Worm (Caenorhabditis elegans) whole organism, mixed stage, embryonic: ENCODE measurements around the gene nhr-104.

Experiments used
- M03D4.4 ChIP-seq: sonication (generic microtip); optimal IDR thresholded peaks from 2 replicates; lab custom pipeline; 2017; ENCODE audit warnings: mild to moderate bottlenecking, missing genetic modification characterization, missing compliant biosample characterization
- bed-3 ChIP-seq: fragments of 200-800 bp; sonication (Bioruptor generic); optimal IDR thresholded peaks from 3 replicates; lab custom pipeline; 2018; ENCODE audit warnings: mild to moderate bottlenecking, missing genetic modification characterization, moderate library complexity, missing compliant biosample characterization
- ceh-39 ChIP-seq: fragments of 150-350 bp; optimal IDR thresholded peaks from 2 replicates; lab custom pipeline; 2014; ENCODE audit warnings: missing biosample characterization, missing genetic modification characterization
- ceh-43 ChIP-seq: fragments of 200-800 bp; sonication (Bioruptor generic); optimal IDR thresholded peaks from 2 replicates; lab custom pipeline; 2018; ENCODE audit warnings: mild to moderate bottlenecking, missing genetic modification characterization, moderate library complexity, missing compliant biosample characterization
- ceh-83 ChIP-seq: fragments of 200-800 bp; sonication (Bioruptor generic); optimal IDR thresholded peaks from 2 replicates; lab custom pipeline; 2018; ENCODE audit warnings: mild to moderate bottlenecking, missing genetic modification characterization, missing compliant biosample characterization
- ces-1 ChIP-seq: fragments of 150-350 bp; optimal IDR thresholded peaks from 2 replicates; lab custom pipeline; 2014; ENCODE audit warnings: missing biosample characterization, missing genetic modification reagents, missing genetic modification characterization
- drap-1 ChIP-seq: fragments of 200-800 bp; sonication (Bioruptor generic); optimal IDR thresholded peaks from 3 replicates; lab custom pipeline; 2018; ENCODE audit warnings: mild to moderate bottlenecking, missing genetic modification characterization, missing compliant biosample characterization
- elt-1 ChIP-seq: sonication (generic microtip); optimal IDR thresholded peaks from 2 replicates; lab custom pipeline; 2017; ENCODE audit warnings: missing genetic modification characterization, mild to moderate bottlenecking, missing compliant biosample characterization, antibody characterized with exemption, moderate library complexity, borderline replicate concordance; ENCODE audit not compliant: insufficient read depth
- elt-3 ChIP-seq: fragments of 150-350 bp; optimal IDR thresholded peaks from 2 replicates; lab custom pipeline; 2014; ENCODE audit warnings: missing biosample characterization, missing genetic modification characterization
- flh-1 ChIP-seq: fragments of 200-800 bp; sonication (Bioruptor generic); optimal IDR thresholded peaks from 2 replicates; lab custom pipeline; 2018; ENCODE audit warnings: mild to moderate bottlenecking, missing genetic modification characterization, moderate library complexity, missing compliant biosample characterization
- ham-2 ChIP-seq: fragments of 200-800 bp; sonication (Bioruptor generic); optimal IDR thresholded peaks from 2 replicates; lab custom pipeline; 2018; ENCODE audit warnings: mild to moderate bottlenecking, missing genetic modification characterization, missing compliant biosample characterization
- hlh-1 ChIP-seq: fragments of 150-350 bp; optimal IDR thresholded peaks from 2 replicates; lab custom pipeline; 2014; ENCODE audit warnings: missing biosample characterization, missing genetic modification reagents, missing genetic modification characterization
- lin-13 ChIP-seq: fragments of 150-350 bp; optimal IDR thresholded peaks from 2 replicates; lab custom pipeline; 2014; ENCODE audit warnings: missing biosample characterization, missing genetic modification characterization
- lin-32 ChIP-seq: fragments of 200-800 bp; sonication (Bioruptor generic); optimal IDR thresholded peaks from 2 replicates; lab custom pipeline; 2018; ENCODE audit warnings: mild to moderate bottlenecking, missing genetic modification characterization, missing compliant biosample characterization
- lsy-2 ChIP-seq: fragments of 150-350 bp; optimal IDR thresholded peaks from 2 replicates; lab custom pipeline; 2014; ENCODE audit warnings: missing biosample characterization, missing genetic modification characterization
- mep-1 ChIP-seq: fragments of 150-350 bp; optimal IDR thresholded peaks from 2 replicates; lab custom pipeline; 2017; ENCODE audit warnings: missing biosample characterization, missing genetic modification reagents, missing genetic modification characterization, inconsistent platforms
- mls-2 ChIP-seq: sonication (generic microtip); optimal IDR thresholded peaks from 2 replicates; lab custom pipeline; 2016; ENCODE audit warnings: mild to moderate bottlenecking, missing genetic modification characterization, moderate library complexity, missing compliant biosample characterization
- nhr-12 ChIP-seq: fragments of 150-350 bp; optimal IDR thresholded peaks from 2 replicates; lab custom pipeline; 2014; ENCODE audit warnings: missing biosample characterization, missing genetic modification characterization
- nhr-237 ChIP-seq: fragments of 150-350 bp; optimal IDR thresholded peaks from 2 replicates; lab custom pipeline; 2014; ENCODE audit warnings: missing biosample characterization, missing genetic modification characterization
- nhr-28 ChIP-seq: fragments of 150-350 bp; optimal IDR thresholded peaks from 2 replicates; lab custom pipeline; 2014; ENCODE audit warnings: missing biosample characterization, missing genetic modification characterization
- pha-4 ChIP-seq: fragments of 150-350 bp; optimal IDR thresholded peaks from 2 replicates; lab custom pipeline; 2018; ENCODE audit warnings: missing biosample characterization, missing genetic modification reagents, missing genetic modification characterization
- sem-2 ChIP-seq: fragments of 200-800 bp; sonication (Bioruptor generic); optimal IDR thresholded peaks from 2 replicates; lab custom pipeline; 2018; ENCODE audit warnings: mild to moderate bottlenecking, missing genetic modification characterization, missing compliant biosample characterization
- snpc-4 ChIP-seq: fragments of 150-350 bp; optimal IDR thresholded peaks from 2 replicates; lab custom pipeline; 2014; ENCODE audit warnings: missing biosample characterization, missing genetic modification characterization
- sptf-1 ChIP-seq: sonication (generic microtip); optimal IDR thresholded peaks from 2 replicates; lab custom pipeline; 2017; ENCODE audit warnings: mild to moderate bottlenecking, missing genetic modification characterization, moderate library complexity, missing compliant biosample characterization
- unc-39 ChIP-seq: fragments of 150-350 bp; optimal IDR thresholded peaks from 2 replicates; lab custom pipeline; 2014; ENCODE audit warnings: missing biosample characterization, missing genetic modification characterization
- zip-8 ChIP-seq: fragments of 150-350 bp; optimal IDR thresholded peaks from 2 replicates; lab custom pipeline; 2014; ENCODE audit warnings: missing biosample characterization, missing genetic modification characterization
- ztf-11 ChIP-seq: fragments of 150-350 bp; optimal IDR thresholded peaks from 2 replicates; lab custom pipeline; 2014; ENCODE audit warnings: missing biosample characterization, missing genetic modification characterization

nhr-104 gene

DNA sequence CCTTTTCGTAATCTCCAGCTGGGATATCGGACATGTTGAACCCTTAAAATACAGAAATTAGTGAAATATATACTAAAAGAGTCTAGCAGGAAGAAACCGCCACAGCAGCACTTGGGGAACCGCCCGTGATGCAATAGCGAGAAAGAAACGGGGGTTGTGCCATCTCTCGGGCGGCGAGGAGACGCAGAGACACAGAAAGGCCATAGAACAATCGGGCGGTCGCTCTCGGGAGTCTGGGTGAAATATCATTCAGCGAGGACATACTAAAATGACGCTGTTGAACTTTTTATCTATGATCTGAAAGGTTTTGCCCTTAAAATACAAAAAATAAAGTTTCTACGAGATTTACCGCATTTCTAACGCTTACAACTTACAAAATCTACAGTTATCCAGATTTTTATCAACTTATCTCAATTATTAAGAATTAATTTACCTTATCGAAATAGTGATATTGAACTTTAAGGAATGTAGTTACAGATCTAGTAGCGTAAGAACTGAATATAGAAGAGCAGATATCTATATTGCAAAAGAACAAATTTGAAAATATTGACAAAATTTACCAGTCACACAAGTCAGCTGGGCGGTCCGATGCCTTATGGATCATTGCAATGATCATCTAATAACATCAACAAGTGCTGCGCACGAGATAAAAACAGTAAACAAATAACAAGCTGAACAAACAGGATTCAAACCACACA lies 39.9 kb downstream of the nhr-104 start, which contains the start of gene cyc-2.1:
cyc-2.1 (minus strand) TSS at position 605 of the 698 bp plus-strand sequence.
- TF ChIP-seq nhr-12, result no peak
- TF ChIP-seq nhr-237 (tag; lab: Kevin White, UChicago), result peak; percentile 6
- peak; percentile 58 for TF ChIP-seq sptf-1 (tag; lab: Kevin White, UChicago)
- TF ChIP-seq ztf-11 (tag; lab: Kevin White, UChicago), result no peak
- TF ChIP-seq lsy-2 (tag; lab: Kevin White, UChicago), result peak; percentile 76
- no peak for TF ChIP-seq ceh-43 (GFP tag; lab: Kevin White, UChicago)
- TF ChIP-seq flh-1 (GFP tag; lab: Kevin White, UChicago), result peak; percentile 4
- TF ChIP-seq ceh-39 (tag; lab: Kevin White, UChicago), result no peak
- TF ChIP-seq drap-1, result peak; percentile 33
- TF ChIP-seq zip-8 (tag; lab: Kevin White, UChicago), result peak; percentile 30
- peak; percentile 31 for TF ChIP-seq M03D4.4
- TF ChIP-seq pha-4 (tag; lab: Kevin White, UChicago), result peak; percentile 22
- TF ChIP-seq ces-1 (GFP tag; lab: Kevin White, UChicago), result peak; percentile 22
- TF ChIP-seq snpc-4, result no peak
- no peak for TF ChIP-seq lin-13 (tag; lab: Kevin White, UChicago)
- peak; percentile 55 for TF ChIP-seq mep-1 (tag; lab: Kevin White, UChicago)

DNA sequence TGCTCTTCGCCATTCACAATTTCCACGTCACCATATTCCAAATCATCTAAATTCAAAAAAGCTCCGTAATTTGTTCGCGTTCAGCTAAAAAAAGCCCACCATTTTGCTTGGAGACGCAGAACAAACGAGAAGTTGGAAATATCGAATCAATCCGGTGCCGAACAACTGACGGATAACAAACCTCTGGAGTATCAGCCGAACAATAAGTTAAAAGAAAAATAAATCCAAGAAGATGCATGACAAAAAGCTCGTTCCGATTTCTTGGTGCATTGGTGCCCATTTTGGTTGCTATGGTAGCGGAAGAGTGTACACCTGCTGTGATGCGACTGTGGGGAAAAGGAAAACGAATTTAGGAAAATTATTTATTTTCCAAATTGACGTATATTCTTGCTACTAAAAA lies 40.9 kb downstream of the nhr-104 start, which contains the start of gene tctn-1:
tctn-1 (minus strand) TSS at position 280 of the 400 bp plus-strand sequence.
- TF ChIP-seq hlh-1 (peak; percentile 30), elt-3 (tag; lab: Kevin White, UChicago) (no peak)
- TF ChIP-seq, all 35 proteins: peak for 1

DNA sequence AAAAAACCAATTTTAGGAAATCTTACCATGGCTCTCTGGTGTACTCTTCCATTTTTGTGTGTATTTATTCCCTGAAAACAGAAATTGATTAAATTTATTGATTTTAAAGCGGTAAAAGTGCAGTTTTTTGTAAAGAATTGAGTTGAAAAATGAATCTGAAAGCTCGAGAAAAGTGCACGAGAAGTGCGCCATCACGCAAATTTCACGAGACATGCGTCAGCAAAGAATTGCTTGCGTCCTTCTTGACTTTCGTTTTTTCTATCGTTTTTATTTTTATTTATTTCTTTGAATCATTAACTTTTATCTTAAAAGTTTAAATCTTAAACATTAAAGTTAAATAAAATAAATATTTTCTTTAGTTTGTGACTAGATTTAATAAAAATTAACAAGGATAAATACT lies 43.1 kb downstream of the nhr-104 start, which contains the start of gene timm-17B.1:
timm-17B.1 (minus strand) TSS at position 71 of the 400 bp plus-strand sequence.
- TF ChIP-seq lin-13 (tag; lab: Kevin White, UChicago), result peak; percentile 68
- no peak for TF ChIP-seq bed-3 (GFP tag; lab: Kevin White, UChicago)
- TF ChIP-seq lsy-2 (tag; lab: Kevin White, UChicago), result peak; percentile 83
- TF ChIP-seq mep-1 (tag; lab: Kevin White, UChicago), result peak; percentile 68
- peak; percentile 49 for TF ChIP-seq ces-1 (GFP tag; lab: Kevin White, UChicago)
- TF ChIP-seq pha-4 (tag; lab: Kevin White, UChicago), result peak; percentile 1
- no peak for TF ChIP-seq ceh-39 (tag; lab: Kevin White, UChicago)
- peak; percentile 33 for TF ChIP-seq nhr-237 (tag; lab: Kevin White, UChicago)

DNA sequence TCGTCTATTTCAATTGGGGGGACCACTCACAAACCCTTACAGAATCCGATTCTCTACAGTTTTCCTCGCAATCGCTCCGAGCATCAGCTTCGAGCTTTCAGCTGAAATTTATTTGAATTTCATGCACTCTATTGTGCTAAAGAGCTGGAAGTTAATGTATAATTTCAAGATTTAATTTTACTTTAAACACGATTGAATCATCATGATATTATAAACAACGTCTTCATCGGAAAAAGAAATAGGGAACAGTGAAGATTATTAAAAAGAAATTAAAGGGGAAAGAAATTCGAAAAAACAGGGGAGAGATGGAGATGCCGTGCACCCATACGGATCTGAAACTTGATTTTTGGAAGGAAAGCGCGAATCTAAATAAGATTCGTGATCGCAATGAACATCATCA lies 44.3 kb downstream of the nhr-104 start, which contains the start of gene hoe-1:
hoe-1 (minus strand) TSS at position 101 of the 400 bp plus-strand sequence.
- TF ChIP-seq lin-32 (no peak), hlh-1 (no peak), ztf-11 (tag; lab: Kevin White, UChicago) (no peak), mls-2 (no peak), sptf-1 (tag; lab: Kevin White, UChicago) (no peak)

DNA sequence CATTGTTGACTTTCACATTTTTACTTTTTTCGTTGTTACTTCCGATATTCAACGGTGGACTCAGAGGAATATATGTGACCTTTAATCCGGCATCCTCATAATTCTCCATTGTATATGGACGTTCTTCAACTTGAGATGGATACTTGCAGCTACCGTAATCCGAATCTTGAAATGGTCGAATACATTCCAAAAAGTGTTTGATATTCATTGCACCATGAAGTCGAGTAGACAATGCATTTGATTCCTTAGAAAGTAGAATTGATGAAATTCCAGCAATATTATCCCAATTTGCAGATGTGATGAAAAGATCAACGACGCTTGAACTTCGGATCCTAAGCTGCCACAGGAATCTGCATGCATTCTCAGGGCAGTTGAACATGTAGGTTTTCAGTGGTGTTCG lies 46.0 kb downstream of the nhr-104 start:
- no peak for TF ChIP-seq nhr-12
- TF ChIP-seq mep-1 (tag; lab: Kevin White, UChicago), result no peak
- no peak for TF ChIP-seq mls-2
- TF ChIP-seq unc-39 (tag; lab: Kevin White, UChicago), result no peak

DNA sequence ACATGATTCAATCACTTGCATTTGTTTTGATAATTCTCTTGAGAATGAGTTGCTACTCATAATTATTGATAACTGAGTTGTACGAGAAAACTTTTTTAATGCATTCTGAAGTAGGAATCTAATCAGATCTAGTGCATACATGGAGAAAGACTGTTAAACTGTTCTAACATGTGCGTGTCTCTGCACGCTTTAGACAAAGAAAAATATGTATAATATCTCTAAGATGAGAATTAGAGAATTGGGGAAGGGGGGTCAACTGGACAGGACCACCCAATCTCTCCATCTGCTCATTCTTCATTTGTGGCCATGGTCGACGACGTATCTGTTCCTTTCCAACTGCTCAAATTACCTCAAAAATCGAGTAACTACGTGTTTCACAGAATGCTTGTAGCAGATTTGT lies 51.2 kb downstream of the nhr-104 start, which contains the start of gene fbxb-78:
fbxb-78 (plus strand) TSS at position 301 of the 400 bp plus-strand sequence.
- no peak for TF ChIP-seq elt-1 (tag; lab: Kevin White, UChicago)
- no peak for TF ChIP-seq mls-2
- no peak for TF ChIP-seq ham-2 (GFP tag; lab: Kevin White, UChicago)
- no peak for TF ChIP-seq nhr-28 (tag; lab: Kevin White, UChicago)
- no peak for TF ChIP-seq sem-2
- TF ChIP-seq drap-1, result no peak
- no peak for TF ChIP-seq ceh-83 (GFP tag; lab: Kevin White, UChicago)
- no peak for TF ChIP-seq snpc-4
- TF ChIP-seq pha-4 (tag; lab: Kevin White, UChicago), result no peak
